Worm (Caenorhabditis elegans): ENCODE measurements around the gene Y7A9D.1.

DNA sequence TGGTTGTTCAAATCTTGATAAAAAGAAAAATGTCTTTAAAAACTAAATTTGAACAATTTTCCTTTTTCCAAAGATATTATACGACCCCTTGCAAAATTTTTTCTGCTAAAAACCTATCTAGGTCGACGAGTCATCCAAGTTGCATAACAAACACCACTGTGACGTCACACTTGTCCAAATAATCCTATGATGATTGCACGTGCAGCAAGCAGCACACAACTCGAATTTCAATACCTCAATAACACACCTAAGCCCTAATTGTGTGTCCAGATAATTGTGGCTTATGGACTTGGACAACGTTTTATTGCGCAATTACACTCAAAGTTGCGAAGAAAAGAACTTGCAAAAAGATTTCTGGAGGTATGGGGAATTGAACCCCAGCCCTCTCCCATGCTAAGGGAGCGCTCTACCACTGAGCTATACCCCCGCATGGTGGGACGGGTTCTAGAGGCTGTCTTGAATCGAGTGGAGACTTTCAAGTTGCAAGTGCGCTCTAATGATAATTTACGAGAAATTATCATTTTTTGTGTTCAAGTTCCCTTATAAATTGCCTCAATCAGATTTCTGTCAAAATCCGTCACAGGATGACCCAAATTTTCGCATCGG lies 6.9 kb upstream of the Y7A9D.1 start:
- TF ChIP-seq snpc-4 (tag; optimal IDR thresholded peaks at IDR 0.05) (no peak), lin-39 (tag; optimal IDR thresholded peaks at IDR 0.05) (no peak), efl-3 (GFP tag; optimal IDR thresholded peaks at IDR 0.05) (no peak), lin-14 (GFP tag; optimal IDR thresholded peaks at IDR 0.05) (peak; percentile 66), nhr-76 (tag; optimal IDR thresholded peaks at IDR 0.05) (no peak), zag-1 (tag; optimal IDR thresholded peaks at IDR 0.05) (no peak), nhr-237 (tag; optimal IDR thresholded peaks at IDR 0.05) (no peak), nhr-28 (tag; optimal IDR thresholded peaks at IDR 0.05) (no peak)

All from whole organism, L1 larva.